Fruit fly (Drosophila melanogaster) whole organism, embryonic: ENCODE data around the gene Orc2.

ENCODE experiments used
- Aef1 ChIP-seq: fragments of 200-800 bp; sonication (Bioruptor generic); IDR thresholded peaks from 3 replicates; pipeline ENCODE4 v1.3.6; 2022; ENCODE audit warnings: missing biosample characterization, missing genetic modification characterization
- C15 ChIP-seq: fragments of 200-800 bp; sonication (Bioruptor generic); IDR thresholded peaks from 3 replicates; pipeline ENCODE4 v1.3.6; 2022; ENCODE audit warnings: missing biosample characterization, missing genetic modification characterization
- CG10274 ChIP-seq: fragments of 200-800 bp; sonication (Bioruptor generic); optimal IDR thresholded peaks from 3 replicates; lab custom pipeline; 2017; ENCODE audit warnings: missing biosample characterization, mild to moderate bottlenecking, missing genetic modification characterization
- CG10654 ChIP-seq: fragments of 200-800 bp; sonication (Bioruptor generic); optimal IDR thresholded peaks from 2 replicates; lab custom pipeline; 2016; ENCODE audit warnings: missing biosample characterization, missing genetic modification characterization
- CG12659 ChIP-seq: fragments of 200-800 bp; sonication (Bioruptor generic); optimal IDR thresholded peaks from 3 replicates; lab custom pipeline; 2017; ENCODE audit warnings: mild to moderate bottlenecking, missing biosample characterization, missing genetic modification reagents, missing genetic modification characterization
- CG16779 ChIP-seq: fragments of 200-800 bp; sonication (Bioruptor generic); IDR thresholded peaks from 2 replicates; pipeline ENCODE4 v1.3.6; 2022; ENCODE audit warnings: missing biosample characterization, missing genetic modification characterization
- CG2202 ChIP-seq: fragments of 200-800 bp; sonication (Bioruptor generic); optimal IDR thresholded peaks from 2 replicates; lab custom pipeline; 2018; ENCODE audit warnings: missing biosample characterization, mild to moderate bottlenecking, missing genetic modification characterization
- CG33557 ChIP-seq: fragments of 200-800 bp; sonication (Bioruptor generic); optimal IDR thresholded peaks from 2 replicates; lab custom pipeline; 2019; ENCODE audit warnings: missing biosample characterization, mild to moderate bottlenecking, missing genetic modification characterization, moderate library complexity
- CG4328 ChIP-seq: fragments of 200-800 bp; sonication (Bioruptor generic); optimal IDR thresholded peaks from 3 replicates; lab custom pipeline; 2017; ENCODE audit warnings: missing biosample characterization, missing genetic modification reagents, missing genetic modification characterization
- CG4707 ChIP-seq: fragments of 200-800 bp; sonication (Bioruptor generic); optimal IDR thresholded peaks from 2 replicates; lab custom pipeline; 2018; ENCODE audit warnings: missing biosample characterization, mild to moderate bottlenecking, missing genetic modification characterization, moderate library complexity
- CG4854 ChIP-seq: fragments of 200-800 bp; sonication (Bioruptor generic); optimal IDR thresholded peaks from 2 replicates; lab custom pipeline; 2016; ENCODE audit warnings: missing biosample characterization, missing genetic modification characterization, inconsistent platforms
- CG5180 ChIP-seq: fragments of 200-800 bp; sonication (Bioruptor generic); optimal IDR thresholded peaks from 3 replicates; lab custom pipeline; 2017; ENCODE audit warnings: missing biosample characterization, missing genetic modification characterization, mild to moderate bottlenecking, moderate library complexity, missing genetic modification reagents
- CG7928 ChIP-seq: fragments of 200-800 bp; sonication (Bioruptor generic); optimal IDR thresholded peaks from 2 replicates; lab custom pipeline; 2017; ENCODE audit warnings: missing biosample characterization, mild to moderate bottlenecking, missing genetic modification characterization
- CG9797 ChIP-seq: fragments of 200-800 bp; sonication (Bioruptor generic); optimal IDR thresholded peaks from 3 replicates; lab custom pipeline; 2018; ENCODE audit warnings: missing biosample characterization, mild to moderate bottlenecking, missing genetic modification characterization
- CHES-1-like ChIP-seq: fragments of 200-800 bp; sonication (Bioruptor generic); optimal IDR thresholded peaks from 2 replicates; lab custom pipeline; 2016; ENCODE audit warnings: missing biosample characterization, missing genetic modification characterization
- Chrac-16 ChIP-seq: fragments of 200-800 bp; sonication (Bioruptor generic); optimal IDR thresholded peaks from 3 replicates; lab custom pipeline; 2016; ENCODE audit warnings: missing biosample characterization, missing genetic modification characterization
- Dad ChIP-seq: fragments of 200-800 bp; sonication (Bioruptor generic); optimal IDR thresholded peaks from 3 replicates; lab custom pipeline; 2016; ENCODE audit warnings: missing biosample characterization, missing genetic modification characterization
- Deaf1 ChIP-seq: fragments of 200-800 bp; optimal IDR thresholded peaks from 3 replicates; lab custom pipeline; 2019; ENCODE audit warnings: missing biosample characterization, mild to moderate bottlenecking, missing genetic modification characterization, moderate library complexity
- Doc2 ChIP-seq: fragments of 200-800 bp; sonication (Bioruptor generic); IDR thresholded peaks from 2 replicates; pipeline ENCODE4 v1.3.6; 2022; ENCODE audit warnings: missing biosample characterization, missing genetic modification characterization
- Dp ChIP-seq: fragments of 200-800 bp; sonication (Bioruptor generic); optimal IDR thresholded peaks from 2 replicates; lab custom pipeline; 2018; ENCODE audit warnings: missing biosample characterization, mild to moderate bottlenecking, missing genetic modification characterization, moderate library complexity
- HLH3B ChIP-seq: fragments of 200-800 bp; sonication (Bioruptor generic); IDR thresholded peaks from 2 replicates; pipeline ENCODE4 v1.3.6; 2022; ENCODE audit warnings: missing biosample characterization, missing genetic modification characterization
- Hand ChIP-seq: fragments of 200-800 bp; sonication (Bioruptor generic); optimal IDR thresholded peaks from 2 replicates; lab custom pipeline; 2017; ENCODE audit warnings: mild to moderate bottlenecking, missing biosample characterization, missing genetic modification reagents, missing genetic modification characterization
- Hey ChIP-seq: fragments of 200-800 bp; sonication (Bioruptor generic); optimal IDR thresholded peaks from 3 replicates; lab custom pipeline; 2018; ENCODE audit warnings: missing biosample characterization, mild to moderate bottlenecking, missing genetic modification characterization
- Kr ChIP-seq: fragments of 200-800 bp; sonication (Bioruptor generic); optimal IDR thresholded peaks from 2 replicates; lab custom pipeline; 2017; ENCODE audit warnings: missing biosample characterization, mild to moderate bottlenecking, missing genetic modification characterization
- Mes4 ChIP-seq: fragments of 200-800 bp; sonication (Bioruptor generic); optimal IDR thresholded peaks from 2 replicates; lab custom pipeline; 2016; ENCODE audit warnings: missing biosample characterization, missing genetic modification characterization
- Mrtf ChIP-seq: fragments of 200-800 bp; sonication (Bioruptor generic); IDR thresholded peaks from 3 replicates; pipeline ENCODE4 v1.3.6; 2022; ENCODE audit warnings: missing biosample characterization, missing genetic modification characterization
- Myb ChIP-seq: fragments of 200-800 bp; sonication (Bioruptor generic); optimal IDR thresholded peaks from 2 replicates; lab custom pipeline; 2016; ENCODE audit warnings: missing biosample characterization, missing genetic modification characterization
- Oaz ChIP-seq: fragments of 200-800 bp; sonication (Bioruptor generic); IDR thresholded peaks from 2 replicates; pipeline ENCODE4 v1.3.6; 2022; ENCODE audit warnings: missing biosample characterization, missing genetic modification characterization
- PHDP ChIP-seq: fragments of 200-800 bp; sonication (Bioruptor generic); optimal IDR thresholded peaks from 3 replicates; lab custom pipeline; 2018; ENCODE audit warnings: missing biosample characterization, mild to moderate bottlenecking, missing genetic modification characterization, moderate library complexity
- Ssrp ChIP-seq: fragments of 200-800 bp; sonication (Bioruptor generic); optimal IDR thresholded peaks from 2 replicates; lab custom pipeline; 2018; ENCODE audit warnings: missing biosample characterization, mild to moderate bottlenecking, missing genetic modification characterization, moderate library complexity
- Stat92E ChIP-seq, 3 experiments: fragments of >200 bp in 2 of 3; fragments of 200-800 bp in 1 of 3; sonication (Bioruptor generic) in 1 of 3; optimal IDR thresholded peaks; 2 replicates each; lab custom pipeline; 2017 to 2019; ENCODE audit warnings: missing biosample characterization in 3 of 3, missing genetic modification characterization in 3 of 3, mild to moderate bottlenecking in 1 of 3, moderate library complexity in 1 of 3
- Taf1 ChIP-seq: fragments of 200-800 bp; sonication (Bioruptor generic); IDR thresholded peaks from 2 replicates; pipeline ENCODE4 v1.3.6; 2022; ENCODE audit warnings: missing biosample characterization, missing genetic modification characterization
- amos ChIP-seq: fragments of 200-800 bp; sonication (Bioruptor generic); IDR thresholded peaks from 2 replicates; pipeline ENCODE4 v1.3.6; 2022; ENCODE audit warnings: missing biosample characterization, missing genetic modification characterization; ENCODE audit not compliant: partially characterized antibody
- br ChIP-seq: fragments of >200 bp; optimal IDR thresholded peaks from 2 replicates; lab custom pipeline; 2017
- btn ChIP-seq: fragments of 200-800 bp; sonication (Bioruptor generic); optimal IDR thresholded peaks from 2 replicates; lab custom pipeline; 2016; ENCODE audit warnings: missing biosample characterization, missing genetic modification characterization
- dan ChIP-seq: fragments of 200-800 bp; sonication (Bioruptor generic); IDR thresholded peaks from 2 replicates; pipeline ENCODE4 v1.3.6; 2022; ENCODE audit warnings: missing biosample characterization, missing genetic modification characterization
- dm ChIP-seq: fragments of 200-800 bp; sonication (Bioruptor generic); optimal IDR thresholded peaks from 3 replicates; lab custom pipeline; 2016; ENCODE audit warnings: missing biosample characterization, missing genetic modification characterization
- dmrt11E ChIP-seq: fragments of 200-800 bp; sonication (Bioruptor generic); optimal IDR thresholded peaks from 3 replicates; lab custom pipeline; 2018; ENCODE audit warnings: missing biosample characterization, mild to moderate bottlenecking, missing genetic modification characterization, moderate library complexity
- ftz-f1 ChIP-seq: fragments of 200-800 bp; sonication (Bioruptor generic); optimal IDR thresholded peaks from 2 replicates; lab custom pipeline; 2016; ENCODE audit warnings: missing biosample characterization, missing genetic modification characterization
- h ChIP-seq: fragments of >200 bp; optimal IDR thresholded peaks from 2 replicates; lab custom pipeline; 2017
- insv ChIP-seq, 2 experiments: fragments of 200-800 bp; sonication (Bioruptor generic); optimal IDR thresholded peaks; 3 replicates each; lab custom pipeline; 2016 to 2018; ENCODE audit warnings: missing biosample characterization in 2 of 2, missing genetic modification characterization in 2 of 2
- inv ChIP-seq: fragments of 200-800 bp; sonication (Bioruptor generic); IDR thresholded peaks from 2 replicates; pipeline ENCODE4 v1.3.6; 2022; ENCODE audit warnings: missing biosample characterization, missing genetic modification characterization; ENCODE audit not compliant: partially characterized antibody
- knrl ChIP-seq: fragments of 200-800 bp; sonication (Bioruptor generic); IDR thresholded peaks from 3 replicates; pipeline ENCODE4 v1.3.6; 2022; ENCODE audit warnings: missing biosample characterization, missing genetic modification characterization; ENCODE audit not compliant: partially characterized antibody
- lbe ChIP-seq: fragments of 200-800 bp; sonication (Bioruptor generic); optimal IDR thresholded peaks from 2 replicates; lab custom pipeline; 2016; ENCODE audit warnings: missing biosample characterization, mild to moderate bottlenecking, missing genetic modification characterization
- otp ChIP-seq: fragments of 200-800 bp; sonication (Bioruptor generic); IDR thresholded peaks from 3 replicates; pipeline ENCODE4, ENCODE4 v1.3.6; 2022; ENCODE audit warnings: missing biosample characterization, missing genetic modification characterization
- pfk ChIP-seq: fragments of 200-800 bp; sonication (Bioruptor generic); optimal IDR thresholded peaks from 2 replicates; lab custom pipeline; 2018; ENCODE audit warnings: missing biosample characterization, mild to moderate bottlenecking, missing genetic modification characterization, moderate library complexity
- so ChIP-seq: fragments of 200-800 bp; sonication (Bioruptor generic); IDR thresholded peaks from 3 replicates; pipeline ENCODE4 v1.3.6; 2022; ENCODE audit warnings: missing biosample characterization, missing genetic modification characterization
- sug ChIP-seq: fragments of 200-800 bp; optimal IDR thresholded peaks from 2 replicates; lab custom pipeline; 2019; ENCODE audit warnings: missing biosample characterization, mild to moderate bottlenecking, missing genetic modification characterization, moderate library complexity
- tin ChIP-seq: fragments of 200-800 bp; sonication (Bioruptor generic); optimal IDR thresholded peaks from 3 replicates; lab custom pipeline; 2016; ENCODE audit warnings: missing biosample characterization, missing genetic modification characterization
- ttk ChIP-seq: fragments of 200-800 bp; sonication (Bioruptor generic); IDR thresholded peaks from 2 replicates; pipeline ENCODE4 v2.1.2; 2022; ENCODE audit warnings: missing biosample characterization, missing genetic modification characterization

Gene Orc2

DNA sequence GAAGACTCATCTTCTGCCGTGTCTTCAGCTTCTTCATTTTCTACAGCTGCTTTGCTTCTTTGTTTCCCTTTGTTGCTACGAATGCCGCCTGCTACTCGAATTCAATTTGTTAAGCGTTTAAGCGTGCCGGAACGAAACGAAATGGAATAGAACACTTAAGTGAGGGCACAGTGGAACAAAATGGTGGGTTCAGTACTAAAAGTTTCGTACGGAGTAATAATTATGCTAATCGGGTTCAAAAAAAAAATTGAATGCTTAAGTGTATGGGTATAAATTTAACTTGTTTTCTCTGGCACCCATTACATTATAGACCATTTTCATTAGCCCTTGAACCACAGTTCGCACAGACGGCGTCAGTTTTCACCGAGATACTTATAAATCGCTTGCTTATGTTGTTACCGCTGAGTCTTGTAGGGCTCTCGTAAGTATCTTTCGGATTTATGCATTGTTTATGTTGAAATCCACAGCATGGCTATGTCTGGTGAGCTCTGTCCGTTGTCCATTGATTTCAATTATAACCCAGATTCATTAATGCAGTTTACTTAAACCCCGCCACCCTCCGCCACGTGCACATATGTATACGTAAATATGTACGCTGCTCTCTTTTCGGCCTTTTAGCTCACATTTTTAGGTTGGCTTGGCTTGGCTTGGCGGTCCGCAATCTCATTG lies 47.9 kb downstream of the Orc2 start (continued):
- TF ChIP-seq btn (peak; percentile 92), CG4854 (GFP tag; lab: Kevin White, UChicago) (peak; percentile 88), Dp (GFP tag; lab: Kevin White, UChicago) (no peak), CG2202 (tag; lab: Kevin White, UChicago) (peak; percentile 52), CG16779 (GFP tag; lab: Robert Waterston, UW) (peak; percentile 91), Mrtf (peak; percentile 91), Doc2 (GFP tag; lab: Robert Waterston, UW) (peak; percentile 68; the same call in 1 of the 2 replicates), Mes4 (GFP tag; lab: Kevin White, UChicago) (peak; percentile 71), h (lab: Kevin White, UChicago) (no peak), CG5180 (GFP tag; lab: Kevin White, UChicago) (peak; percentile 71), ttk (GFP tag; lab: Robert Waterston, UW) (peak; percentile 96), Kr (GFP tag; lab: Kevin White, UChicago) (peak; percentile 33), Stat92E (GFP tag; optimal IDR thresholded peaks at IDR 0.05; lab: Kevin White, UChicago) (peak in 1 of 3 experiments; percentile 21), Hand (no peak), PHDP (tag; lab: Kevin White, UChicago) (peak; percentile 81), Oaz (GFP tag; lab: Robert Waterston, UW) (peak; percentile 81), dmrt11E (peak; percentile 82), CG7928 (GFP tag; lab: Kevin White, UChicago) (peak; percentile 54), HLH3B (GFP tag; lab: Robert Waterston, UW) (peak; percentile 95), br (no peak), Aef1 (GFP tag; lab: Robert Waterston, UW) (peak; percentile 94), pfk (GFP tag; lab: Kevin White, UChicago) (peak; percentile 97), CHES-1-like (GFP tag; lab: Kevin White, UChicago) (peak; percentile 60), CG4328 (GFP tag; lab: Kevin White, UChicago) (peak; percentile 52), dan (GFP tag; lab: Robert Waterston, UW) (peak; percentile 92), Taf1 (GFP tag; lab: Robert Waterston, UW) (peak; percentile 91), CG10274 (GFP tag; lab: Kevin White, UChicago) (peak; percentile 79), amos (GFP tag; lab: Robert Waterston, UW) (no peak; the same call in 1 of the 2 replicates), dm (GFP tag; lab: Kevin White, UChicago) (peak; percentile 68), knrl (no peak), inv (GFP tag; lab: Robert Waterston, UW) (no peak; the same call in 1 of the 2 replicates), lbe (GFP tag; lab: Kevin White, UChicago) (peak; percentile 81), CG12659 (GFP tag; lab: Kevin White, UChicago) (peak; percentile 79), Dad (peak; percentile 90), insv (GFP tag; optimal IDR thresholded peaks at IDR 0.05; lab: Kevin White, UChicago) (no peak), so (GFP tag; lab: Robert Waterston, UW) (peak; percentile 95), Myb (GFP tag; lab: Kevin White, UChicago) (peak; percentile 55), Ssrp (tag; lab: Kevin White, UChicago) (peak; percentile 79), otp (peak; percentile 96), CG10654 (GFP tag; lab: Kevin White, UChicago) (peak; percentile 91), Hey (tag; lab: Kevin White, UChicago) (peak; percentile 43), sug (tag; lab: Kevin White, UChicago) (peak; percentile 19), Deaf1 (tag; lab: Kevin White, UChicago) (peak; percentile 66), C15 (GFP tag; lab: Robert Waterston, UW) (peak; percentile 92), tin (peak; percentile 97), Chrac-16 (GFP tag; lab: Kevin White, UChicago) (peak; percentile 78), CG33557 (peak; percentile 60), ftz-f1 (GFP tag; lab: Kevin White, UChicago) (peak; percentile 7), CG4707 (GFP tag; lab: Kevin White, UChicago) (peak; percentile 82), CG9797 (GFP tag; lab: Kevin White, UChicago) (peak; percentile 25)
